Fruit fly (Drosophila melanogaster) whole organism, embryonic: ENCODE results near the gene dUTPase.

Experiments
- B-H1 ChIP-seq: fragments of 200-800 bp; sonication (Bioruptor generic); IDR thresholded peaks from 3 replicates; pipeline ENCODE4 v1.3.6; 2022; ENCODE audit warnings: missing biosample characterization, missing genetic modification characterization
- CG13296 ChIP-seq: fragments of 200-800 bp; sonication (Bioruptor generic); optimal IDR thresholded peaks from 3 replicates; lab custom pipeline; 2018; ENCODE audit warnings: missing biosample characterization, mild to moderate bottlenecking, missing genetic modification characterization
- CG5953 ChIP-seq: fragments of 200-800 bp; sonication (Bioruptor generic); IDR thresholded peaks from 2 replicates; pipeline ENCODE4 v1.3.6; 2022; ENCODE audit warnings: missing biosample characterization, missing genetic modification characterization
- CTCF ChIP-seq: fragments of 200-800 bp; sonication (Bioruptor generic); optimal IDR thresholded peaks from 2 replicates; lab custom pipeline; 2017; ENCODE audit warnings: missing biosample characterization, mild to moderate bottlenecking, missing genetic modification characterization, moderate library complexity
- NC2β ChIP-seq: fragments of 200-800 bp; sonication (Bioruptor generic); optimal IDR thresholded peaks from 2 replicates; lab custom pipeline; 2016; ENCODE audit warnings: missing biosample characterization, missing genetic modification characterization
- YL-1 ChIP-seq: fragments of 200-800 bp; sonication (Bioruptor generic); optimal IDR thresholded peaks from 3 replicates; lab custom pipeline; 2017; ENCODE audit warnings: missing biosample characterization, mild to moderate bottlenecking, missing genetic modification characterization
- oc ChIP-seq: fragments of 200-800 bp; sonication (Bioruptor generic); optimal IDR thresholded peaks from 2 replicates; lab custom pipeline; 2018; ENCODE audit warnings: missing biosample characterization, mild to moderate bottlenecking, missing genetic modification characterization, moderate library complexity

dm6 chr2L:11021606-11022005 is 10.5 kb downstream of the dUTPase start:
- TF ChIP-seq B-H1 (no peak), CTCF (GFP tag; lab: Kevin White, UChicago) (no peak), CG13296 (GFP tag; lab: Kevin White, UChicago) (no peak), oc (tag; lab: Kevin White, UChicago) (no peak), NC2β (GFP tag; lab: Kevin White, UChicago) (no peak), YL-1 (GFP tag; lab: Kevin White, UChicago) (no peak), CG5953 (GFP tag; lab: Robert Waterston, UW) (no peak)
